Fruit fly (Drosophila melanogaster) whole organism, prepupa: ENCODE results near the gene Npc2b.
A peak's percentile ranks its signal among the peaks of the same experiment; 100 is the strongest.

ENCODE experiments used
- CG10631 ChIP-seq: fragments of 200-800 bp; sonication (Bioruptor generic); optimal IDR thresholded peaks from 2 replicates; lab custom pipeline; 2016; ENCODE audit warnings: missing biosample characterization, missing genetic modification characterization
- CG10669 ChIP-seq: fragments of 200-800 bp; sonication (Bioruptor generic); optimal IDR thresholded peaks from 3 replicates; lab custom pipeline; 2018; ENCODE audit warnings: missing biosample characterization, mild to moderate bottlenecking, missing genetic modification characterization, moderate library complexity
- CG11294 ChIP-seq: fragments of 200-800 bp; sonication (Bioruptor generic); IDR thresholded peaks from 2 replicates; pipeline ENCODE4 v1.3.6; 2022; ENCODE audit warnings: missing biosample characterization, missing genetic modification characterization
- CG11762 ChIP-seq: fragments of 200-800 bp; sonication (Bioruptor generic); optimal IDR thresholded peaks from 3 replicates; lab custom pipeline; 2016; ENCODE audit warnings: missing biosample characterization, missing genetic modification characterization; ENCODE audit not compliant: insufficient read depth
- CG11902 ChIP-seq: fragments of 200-800 bp; sonication (Bioruptor generic); optimal IDR thresholded peaks from 3 replicates; lab custom pipeline; 2016; ENCODE audit warnings: missing biosample characterization, missing genetic modification characterization
- CG15336 ChIP-seq: fragments of 200-800 bp; sonication (Bioruptor generic); IDR thresholded peaks from 2 replicates; pipeline ENCODE4 v1.3.6; 2022; ENCODE audit warnings: missing biosample characterization, missing genetic modification characterization
- CG3032 ChIP-seq: fragments of 200-800 bp; optimal IDR thresholded peaks from 2 replicates; lab custom pipeline; 2019; ENCODE audit warnings: missing biosample characterization, mild to moderate bottlenecking, missing genetic modification characterization, moderate library complexity
- CG31627 ChIP-seq: fragments of 200-800 bp; sonication (Bioruptor generic); optimal IDR thresholded peaks from 3 replicates; lab custom pipeline; 2016; ENCODE audit warnings: missing biosample characterization, missing genetic modification characterization
- CG32006 ChIP-seq: fragments of 200-800 bp; sonication (Bioruptor generic); optimal IDR thresholded peaks from 3 replicates; lab custom pipeline; 2017; ENCODE audit warnings: missing biosample characterization, mild to moderate bottlenecking, missing genetic modification characterization
- CG34406 ChIP-seq: fragments of 200-800 bp; sonication (Bioruptor generic); optimal IDR thresholded peaks from 3 replicates; lab custom pipeline; 2016; ENCODE audit warnings: missing biosample characterization, missing genetic modification characterization
- CG3919 ChIP-seq: fragments of 200-800 bp; sonication (Bioruptor generic); optimal IDR thresholded peaks from 3 replicates; lab custom pipeline; 2016; ENCODE audit warnings: missing biosample characterization, missing genetic modification characterization
- CG4318 ChIP-seq: fragments of 200-800 bp; sonication (Bioruptor generic); optimal IDR thresholded peaks from 3 replicates; lab custom pipeline; 2017; ENCODE audit warnings: missing biosample characterization, mild to moderate bottlenecking, missing genetic modification characterization
- CG6163 ChIP-seq: fragments of 200-800 bp; sonication (Bioruptor generic); IDR thresholded peaks from 3 replicates; pipeline ENCODE4 v1.3.6; 2022; ENCODE audit warnings: missing biosample characterization, missing genetic modification characterization
- CG6792 ChIP-seq: fragments of 200-800 bp; sonication (Bioruptor generic); optimal IDR thresholded peaks from 3 replicates; lab custom pipeline; 2016; ENCODE audit warnings: missing biosample characterization, missing genetic modification characterization
- CG6808 ChIP-seq: fragments of 200-800 bp; sonication (Bioruptor generic); optimal IDR thresholded peaks from 3 replicates; lab custom pipeline; 2017; ENCODE audit warnings: missing biosample characterization, missing genetic modification characterization, mild to moderate bottlenecking, moderate library complexity, missing genetic modification reagents
- CG6854 ChIP-seq: fragments of 200-800 bp; sonication (Bioruptor generic); optimal IDR thresholded peaks from 2 replicates; lab custom pipeline; 2017; ENCODE audit warnings: missing biosample characterization, mild to moderate bottlenecking, missing genetic modification characterization
- CG7368 ChIP-seq: fragments of 200-800 bp; sonication (Bioruptor generic); optimal IDR thresholded peaks from 3 replicates; lab custom pipeline; 2016; ENCODE audit warnings: missing biosample characterization, missing genetic modification characterization
- CG8119 ChIP-seq: fragments of 200-800 bp; sonication (Bioruptor generic); IDR thresholded peaks from 3 replicates; pipeline ENCODE4 v1.3.6; 2022; ENCODE audit warnings: missing biosample characterization, missing genetic modification characterization
- CG8319 ChIP-seq: fragments of 200-800 bp; sonication (Bioruptor generic); optimal IDR thresholded peaks from 3 replicates; lab custom pipeline; 2016; ENCODE audit warnings: missing biosample characterization, missing genetic modification characterization
- Eip75B ChIP-seq: fragments of 200-800 bp; sonication (Bioruptor generic); optimal IDR thresholded peaks from 3 replicates; lab custom pipeline; 2016; ENCODE audit warnings: missing biosample characterization, missing genetic modification characterization
- Eip78C ChIP-seq: fragments of 200-800 bp; sonication (Bioruptor generic); peaks from one replicate; lab custom pipeline; 2016; ENCODE audit warnings: missing biosample characterization, missing genetic modification characterization
- Eip93F ChIP-seq: fragments of 200-800 bp; sonication (Bioruptor generic); optimal IDR thresholded peaks from 2 replicates; lab custom pipeline; 2016; ENCODE audit warnings: missing biosample characterization, mild to moderate bottlenecking, missing genetic modification characterization
- Ets21C ChIP-seq: fragments of 200-800 bp; sonication (Bioruptor generic); optimal IDR thresholded peaks from 3 replicates; lab custom pipeline; 2016; ENCODE audit warnings: missing biosample characterization, missing genetic modification characterization
- Ets96B ChIP-seq: fragments of 200-800 bp; optimal IDR thresholded peaks from 2 replicates; lab custom pipeline; 2019; ENCODE audit warnings: missing biosample characterization, mild to moderate bottlenecking, missing genetic modification characterization, moderate library complexity
- Gug ChIP-seq: fragments of 200-800 bp; sonication (Bioruptor generic); IDR thresholded peaks from 2 replicates; pipeline ENCODE4 v1.3.6; 2022; ENCODE audit warnings: missing biosample characterization, missing genetic modification characterization
- Hr38 ChIP-seq: sonication (Bioruptor generic); optimal IDR thresholded peaks from 2 replicates; lab custom pipeline; 2016; ENCODE audit warnings: missing biosample characterization, missing genetic modification characterization
- Hr39 ChIP-seq: fragments of 200-800 bp; sonication (Bioruptor generic); optimal IDR thresholded peaks from 2 replicates; lab custom pipeline; 2016; ENCODE audit warnings: missing biosample characterization, missing genetic modification characterization
- Hr4 ChIP-seq: fragments of 200-800 bp; sonication (Bioruptor generic); optimal IDR thresholded peaks from 3 replicates; lab custom pipeline; 2016; ENCODE audit warnings: missing biosample characterization, missing genetic modification characterization
- Lpt ChIP-seq: fragments of 200-800 bp; sonication (Bioruptor generic); optimal IDR thresholded peaks from 3 replicates; lab custom pipeline; 2016; ENCODE audit warnings: missing biosample characterization, missing genetic modification characterization
- OdsH ChIP-seq: fragments of 200-800 bp; sonication (Bioruptor generic); optimal IDR thresholded peaks from 3 replicates; lab custom pipeline; 2016; ENCODE audit warnings: missing biosample characterization, missing genetic modification characterization
- Smox ChIP-seq: fragments of 200-800 bp; sonication (Bioruptor generic); optimal IDR thresholded peaks from 3 replicates; lab custom pipeline; 2016; ENCODE audit warnings: missing biosample characterization, missing genetic modification characterization
- Sox102F ChIP-seq: fragments of 200-800 bp; sonication (Bioruptor generic); optimal IDR thresholded peaks from 2 replicates; lab custom pipeline; 2016; ENCODE audit warnings: missing biosample characterization, mild to moderate bottlenecking, missing genetic modification characterization
- Sox14 ChIP-seq: fragments of 200-800 bp; sonication (Bioruptor generic); optimal IDR thresholded peaks from 3 replicates; lab custom pipeline; 2016; ENCODE audit warnings: missing biosample characterization, missing genetic modification characterization
- achi ChIP-seq: fragments of 200-800 bp; sonication (Bioruptor generic); optimal IDR thresholded peaks from 3 replicates; lab custom pipeline; 2016; ENCODE audit warnings: missing biosample characterization, missing genetic modification characterization
- acj6 ChIP-seq: fragments of 200-800 bp; sonication (Bioruptor generic); optimal IDR thresholded peaks from 3 replicates; lab custom pipeline; 2016; ENCODE audit warnings: missing biosample characterization, missing genetic modification characterization
- cyc ChIP-seq: fragments of 200-800 bp; sonication (Bioruptor generic); optimal IDR thresholded peaks from 3 replicates; lab custom pipeline; 2016; ENCODE audit warnings: missing biosample characterization, missing genetic modification characterization
- dac ChIP-seq: fragments of 200-800 bp; sonication (Bioruptor generic); optimal IDR thresholded peaks from 2 replicates; lab custom pipeline; 2017; ENCODE audit warnings: missing biosample characterization, mild to moderate bottlenecking, missing genetic modification characterization
- dsx ChIP-seq: fragments of 200-800 bp; optimal IDR thresholded peaks from 3 replicates; lab custom pipeline; 2019; ENCODE audit warnings: missing biosample characterization, mild to moderate bottlenecking, missing genetic modification characterization, moderate library complexity; ENCODE audit not compliant: poor library complexity, severe bottlenecking
- fd85E ChIP-seq: fragments of 200-800 bp; sonication (Bioruptor generic); optimal IDR thresholded peaks from 3 replicates; lab custom pipeline; 2016; ENCODE audit warnings: missing biosample characterization, missing genetic modification characterization
- fkh ChIP-seq: fragments of 200-800 bp; sonication (Bioruptor generic); optimal IDR thresholded peaks from 3 replicates; lab custom pipeline; 2017; ENCODE audit warnings: missing biosample characterization, mild to moderate bottlenecking, missing genetic modification characterization, moderate library complexity
- net ChIP-seq: fragments of 200-800 bp; sonication (Bioruptor generic); optimal IDR thresholded peaks from 3 replicates; lab custom pipeline; 2016; ENCODE audit warnings: missing biosample characterization, missing genetic modification characterization
- pdm3 ChIP-seq: fragments of 200-800 bp; sonication (Bioruptor generic); optimal IDR thresholded peaks from 3 replicates; lab custom pipeline; 2016; ENCODE audit warnings: missing biosample characterization, missing genetic modification characterization
- ss ChIP-seq, 2 experiments: fragments of 200-800 bp; sonication (Bioruptor generic); optimal IDR thresholded peaks; 2 replicates in 1 of 2; 3 replicates in 1 of 2; lab custom pipeline; 2017 to 2018; ENCODE audit warnings: mild to moderate bottlenecking in 2 of 2, missing biosample characterization in 2 of 2, missing genetic modification characterization in 2 of 2, moderate library complexity in 1 of 2
- svp ChIP-seq: fragments of 200-800 bp; sonication (Bioruptor generic); peaks from one replicate; lab custom pipeline; 2016; ENCODE audit warnings: missing biosample characterization, missing genetic modification characterization
- topi ChIP-seq: fragments of 200-800 bp; sonication (Bioruptor generic); optimal IDR thresholded peaks from 3 replicates; lab custom pipeline; 2016; ENCODE audit warnings: missing biosample characterization, missing genetic modification characterization
- vri ChIP-seq: fragments of 200-800 bp; sonication (Bioruptor generic); optimal IDR thresholded peaks from 3 replicates; lab custom pipeline; 2016; ENCODE audit warnings: missing biosample characterization, mild to moderate bottlenecking, missing genetic modification characterization

The Npc2b gene

DNA sequence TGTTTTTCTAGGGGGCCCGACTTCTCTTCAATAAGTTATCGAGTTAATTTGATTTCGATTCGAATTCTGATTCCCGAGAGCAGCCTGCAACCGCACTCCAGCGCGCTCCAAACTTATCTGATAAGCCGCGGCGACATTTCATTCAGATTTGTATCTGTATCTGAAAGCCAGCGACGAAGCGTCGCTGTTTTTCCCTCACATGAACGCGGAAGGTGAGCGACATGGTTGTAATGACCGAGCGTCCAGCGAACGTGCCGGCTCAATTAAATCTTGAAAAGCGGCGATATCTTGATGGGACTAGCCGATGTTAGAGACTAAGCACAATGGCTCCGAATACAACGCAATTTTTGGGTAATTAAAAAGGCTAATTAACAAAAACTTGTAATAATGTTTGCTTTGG lies 13.7 kb downstream of the Npc2b start, which contains the start of gene PK1-R:
PK1-R (minus strand) TSS at position 101 of the 400 bp plus-strand sequence.
- TF ChIP-seq CG6854 (GFP tag; lab: Kevin White, UChicago) = no peak
- no peak for TF ChIP-seq CG15336
- TF ChIP-seq net = no peak
- TF ChIP-seq, all 60 proteins: peak for 0

DNA sequence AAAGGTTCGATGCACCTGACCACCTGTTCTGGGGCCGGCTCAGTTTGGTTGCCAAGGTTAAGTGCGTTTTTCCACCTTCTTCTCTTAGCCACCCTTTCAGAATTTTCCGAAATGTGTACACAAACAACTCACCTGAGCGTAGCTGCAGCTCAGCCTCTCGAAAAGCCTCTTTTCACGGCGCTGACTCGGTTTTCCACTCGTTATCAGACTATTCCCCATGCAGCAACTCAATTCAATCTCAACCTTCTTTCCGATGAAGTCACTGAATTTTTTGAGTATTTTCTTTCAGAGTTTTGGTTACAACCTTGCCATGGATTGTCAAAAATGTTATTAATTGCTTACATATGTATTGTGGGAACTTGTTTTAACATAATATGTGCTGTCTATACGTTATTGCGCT lies 18.3 kb downstream of the Npc2b start:
- TF ChIP-seq CG10669 (GFP tag; lab: Kevin White, UChicago) (no peak), Hr38 (GFP tag; lab: Kevin White, UChicago) (no peak), Ets96B (tag; lab: Kevin White, UChicago) (no peak), Gug (GFP tag; lab: Robert Waterston, UW) (no peak), fkh (GFP tag; lab: Kevin White, UChicago) (no peak), pdm3 (GFP tag; lab: Kevin White, UChicago) (no peak), dac (GFP tag; lab: Kevin White, UChicago) (no peak), CG31627 (GFP tag; lab: Kevin White, UChicago) (no peak), Eip75B (no peak), achi (GFP tag; lab: Kevin White, UChicago) (no peak), Sox14 (GFP tag; lab: Kevin White, UChicago) (no peak)

DNA sequence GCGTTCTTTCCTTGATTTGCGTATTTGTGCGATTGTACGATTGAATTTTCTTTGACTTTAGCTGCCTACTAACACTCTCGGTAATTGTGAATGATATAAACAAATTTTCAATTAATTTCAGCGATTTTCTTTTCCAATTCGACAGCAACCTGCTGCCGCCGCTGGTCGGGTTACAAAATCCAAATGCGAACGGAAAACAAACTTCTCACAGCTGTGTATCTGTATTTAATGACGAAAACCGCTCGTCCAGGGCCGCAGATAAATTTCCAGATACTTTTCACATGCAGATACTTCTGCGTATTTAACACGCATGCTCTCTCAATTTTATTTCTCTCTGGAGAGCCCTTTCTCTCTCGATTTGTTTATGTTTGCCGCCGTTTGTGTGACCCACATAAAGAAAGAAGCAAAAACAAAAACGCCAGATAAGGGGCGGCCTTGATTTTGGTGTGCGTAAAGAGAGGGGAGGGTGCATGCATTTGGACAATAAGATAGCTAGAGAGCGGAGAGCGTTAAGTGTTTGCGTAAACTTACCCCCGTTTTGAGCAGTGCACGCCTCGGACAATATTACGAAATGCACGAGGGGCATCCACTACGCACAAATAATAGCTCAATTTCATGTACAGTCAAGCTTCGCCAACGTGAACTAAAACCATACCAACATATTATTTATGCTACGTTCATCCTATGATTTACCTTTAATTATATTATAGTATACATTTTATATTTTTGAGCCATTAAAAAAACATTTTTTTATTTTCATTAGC lies 19.0 kb downstream of the Npc2b start, which contains the start of gene CG12402:
CG12402 (minus strand) TSS at position 164 of the 764 bp plus-strand sequence.
- no peak for TF ChIP-seq CG4318
- TF ChIP-seq CG31627 (GFP tag; lab: Kevin White, UChicago) = no peak
- peak; percentile 26 for TF ChIP-seq Sox102F
- TF ChIP-seq Lpt (GFP tag; lab: Kevin White, UChicago) = peak; percentile 14
- no peak for TF ChIP-seq svp (GFP tag; lab: Kevin White, UChicago)
- TF ChIP-seq net = peak; percentile 45
- peak; percentile 23 for TF ChIP-seq CG7368
- peak in 1 of 2 experiments; percentile 35 for TF ChIP-seq ss (GFP tag; optimal IDR thresholded peaks at IDR 0.05; lab: Kevin White, UChicago)
- TF ChIP-seq CG6163 = peak; percentile 57; the same call in 1 of the 3 replicates
- peak; percentile 60; the same call in 1 of the 2 replicates for TF ChIP-seq CG15336
- peak; percentile 85 for TF ChIP-seq Eip75B
- no peak for TF ChIP-seq dsx
- TF ChIP-seq Hr4 (GFP tag; lab: Kevin White, UChicago) = peak; percentile 14
- TF ChIP-seq Smox (GFP tag; lab: Kevin White, UChicago) = no peak
- peak; percentile 51 for TF ChIP-seq CG11294 (GFP tag; lab: Robert Waterston, UW)
- no peak for TF ChIP-seq CG11762
- peak; percentile 19 for TF ChIP-seq acj6 (GFP tag; lab: Kevin White, UChicago)
- no peak for TF ChIP-seq topi
- no peak for TF ChIP-seq CG11902
- TF ChIP-seq Eip93F = no peak
- peak; percentile 37 for TF ChIP-seq CG10631
- peak; percentile 94 for TF ChIP-seq fkh (GFP tag; lab: Kevin White, UChicago)
- TF ChIP-seq Hr39 (GFP tag; lab: Kevin White, UChicago) = peak; percentile 58
- no peak for TF ChIP-seq CG6854 (GFP tag; lab: Kevin White, UChicago)
- TF ChIP-seq CG32006 = peak; percentile 35
- peak; percentile 88 for TF ChIP-seq Eip78C (GFP tag; lab: Kevin White, UChicago)
- TF ChIP-seq vri (GFP tag; lab: Kevin White, UChicago) = peak; percentile 64
- TF ChIP-seq OdsH (GFP tag; lab: Kevin White, UChicago) = peak; percentile 6
- TF ChIP-seq CG8319 (GFP tag; lab: Kevin White, UChicago) = no peak
- peak; percentile 17 for TF ChIP-seq CG34406 (GFP tag; lab: Kevin White, UChicago)
- no peak for TF ChIP-seq CG3032
- TF ChIP-seq CG3919 (GFP tag; lab: Kevin White, UChicago) = peak; percentile 60
- peak; percentile 53 for TF ChIP-seq CG8119 (GFP tag; lab: Robert Waterston, UW)
- TF ChIP-seq Hr38 (GFP tag; lab: Kevin White, UChicago) = no peak
- no peak for TF ChIP-seq Ets21C (GFP tag; lab: Kevin White, UChicago)
- TF ChIP-seq CG6808 (GFP tag; lab: Kevin White, UChicago) = peak; percentile 30
- TF ChIP-seq achi (GFP tag; lab: Kevin White, UChicago) = peak; percentile 34
- peak; percentile 49 for TF ChIP-seq CG6792 (GFP tag; lab: Kevin White, UChicago)
- TF ChIP-seq fd85E (GFP tag; lab: Kevin White, UChicago) = no peak
- no peak for TF ChIP-seq cyc (GFP tag; lab: Kevin White, UChicago)
